Fruit fly (Drosophila melanogaster) whole organism, embryonic: ENCODE results near the gene Creld.

ENCODE experiments used
- Blimp-1 ChIP-seq: fragments of 200-800 bp; sonication (Bioruptor generic); optimal IDR thresholded peaks from 3 replicates; lab custom pipeline; 2018; ENCODE audit warnings: missing biosample characterization, missing genetic modification characterization, mild to moderate bottlenecking, moderate library complexity, missing genetic modification reagents
- Ets97D ChIP-seq: fragments of 200-800 bp; sonication (Bioruptor generic); optimal IDR thresholded peaks from 3 replicates; lab custom pipeline; 2016; ENCODE audit warnings: missing biosample characterization, missing genetic modification characterization
- GATAe ChIP-seq: fragments of 200-800 bp; sonication (Bioruptor generic); conservative IDR thresholded peaks from 2 replicates; pipeline ENCODE4 v1.3.6; 2022; ENCODE audit warnings: missing biosample characterization, missing genetic modification characterization
- Lpt ChIP-seq: fragments of >200 bp; optimal IDR thresholded peaks from 2 replicates; lab custom pipeline; 2018; ENCODE audit warnings: missing biosample characterization, missing genetic modification characterization
- dan ChIP-seq: fragments of 200-800 bp; sonication (Bioruptor generic); IDR thresholded peaks from 2 replicates; pipeline ENCODE4 v1.3.6; 2022; ENCODE audit warnings: missing biosample characterization, missing genetic modification characterization
- ems ChIP-seq: fragments of 200-800 bp; sonication (Bioruptor generic); optimal IDR thresholded peaks from 3 replicates; lab custom pipeline; 2016; ENCODE audit warnings: missing biosample characterization, missing genetic modification characterization
- h ChIP-seq: fragments of >200 bp; optimal IDR thresholded peaks from 2 replicates; lab custom pipeline; 2017

- no peak for TF ChIP-seq Blimp-1
- TF ChIP-seq GATAe (GFP tag; lab: Robert Waterston, UW): no peak
- no peak for TF ChIP-seq h (lab: Kevin White, UChicago)
- TF ChIP-seq ems (GFP tag; lab: Kevin White, UChicago): no peak
- TF ChIP-seq dan (GFP tag; lab: Robert Waterston, UW): no peak
- TF ChIP-seq Ets97D: no peak
- no peak for TF ChIP-seq Lpt
These were observed 44.3 kb downstream of the Creld start for dm6 chr2L:146503-146902.
